Worm (Caenorhabditis elegans): Measurements from ENCODE around the gene mstr-2.
A peak's percentile ranks its signal among the peaks of the same experiment; 100 is the strongest.

mstr-2 gene

DNA sequence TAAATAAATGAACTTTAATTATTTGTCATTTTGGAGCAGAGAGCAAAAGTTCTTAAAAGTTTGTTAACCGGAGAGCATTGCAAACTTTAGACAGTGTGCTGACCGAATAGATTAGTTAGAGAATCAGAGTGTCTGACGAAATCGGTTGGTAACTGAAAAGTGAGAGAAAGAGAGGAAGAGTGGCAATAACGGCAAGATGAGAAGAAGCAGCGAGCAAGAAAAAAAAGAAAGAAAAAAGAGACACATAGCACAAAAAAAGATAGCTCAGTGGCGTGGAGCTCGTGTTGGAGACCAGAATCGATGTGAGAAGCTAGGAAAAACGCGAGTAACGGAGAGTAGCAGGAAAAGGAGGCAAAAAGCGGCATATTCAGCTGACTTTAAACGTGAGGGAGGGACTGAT lies 35.4 kb downstream of the mstr-2 start (continued):
- TF ChIP-seq aly-2 (tag; optimal IDR thresholded peaks at IDR 0.05) (no peak), R02D3.7 (tag; optimal IDR thresholded peaks at IDR 0.05) (no peak), ZK337.2 (GFP tag; IDR thresholded peaks at IDR 0.05) (no peak), egl-27 (tag; optimal IDR thresholded peaks at IDR 0.05) (no peak), zip-11 (GFP tag; IDR thresholded peaks at IDR 0.05) (no peak), jun-1 (tag; optimal IDR thresholded peaks at IDR 0.05) (no peak), lim-7 (GFP tag; IDR thresholded peaks at IDR 0.05) (no peak), nhr-76 (tag; optimal IDR thresholded peaks at IDR 0.05) (no peak)

DNA sequence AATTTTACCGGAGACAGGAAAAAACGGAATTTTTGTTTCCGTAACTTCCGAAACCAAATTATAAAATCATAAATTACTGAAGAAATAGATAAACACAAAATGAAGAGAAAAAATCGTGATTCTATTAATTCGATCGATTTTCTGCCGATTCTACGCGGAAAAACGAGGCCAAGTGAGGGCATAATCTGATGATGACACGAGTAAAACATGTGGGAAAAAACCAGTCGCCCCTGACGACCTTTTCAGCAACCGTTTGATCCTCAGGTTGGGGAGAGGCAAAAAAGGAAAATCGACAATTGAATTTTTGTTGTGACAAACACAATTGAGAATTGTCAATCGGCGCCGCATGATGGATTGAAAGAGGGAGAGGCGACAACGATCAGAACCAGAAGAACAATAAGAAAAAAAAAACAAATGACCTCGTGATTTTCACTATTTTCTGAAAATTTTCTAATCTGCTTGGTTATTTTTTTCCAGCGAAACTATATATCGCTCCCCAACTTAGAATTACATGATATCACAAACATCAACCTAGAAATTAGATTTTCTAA lies 36.1 kb downstream of the mstr-2 start:
- TF ChIP-seq aha-1 (tag) (peak; percentile 78), nhr-6 (tag; optimal IDR thresholded peaks at IDR 0.05) (no peak), mxl-3 (GFP tag; optimal IDR thresholded peaks at IDR 0.05) (peak; percentile 39), daf-16 (GFP tag; optimal IDR thresholded peaks at IDR 0.05) (no peak), daf-16 (tag; optimal IDR thresholded peaks at IDR 0.05) (peak; percentile 0), R02D3.7 (tag; optimal IDR thresholded peaks at IDR 0.05) (no peak), dmd-6 (GFP tag; IDR thresholded peaks at IDR 0.05) (peak; percentile 23; the same call in 1 of the 2 replicates), mdt-29 (GFP tag; IDR thresholded peaks at IDR 0.05) (0 out of 2 replicates have a peak, but pooled peaks have one; percentile 12), snpc-4 (tag; optimal IDR thresholded peaks at IDR 0.05) (no peak), hlh-30 (tag; optimal IDR thresholded peaks at IDR 0.05; ENCODE audit: insufficient read depth) (peak; percentile 56), daf-19 (GFP tag; conservative IDR thresholded peaks at IDR 0.05) (no peak)

DNA sequence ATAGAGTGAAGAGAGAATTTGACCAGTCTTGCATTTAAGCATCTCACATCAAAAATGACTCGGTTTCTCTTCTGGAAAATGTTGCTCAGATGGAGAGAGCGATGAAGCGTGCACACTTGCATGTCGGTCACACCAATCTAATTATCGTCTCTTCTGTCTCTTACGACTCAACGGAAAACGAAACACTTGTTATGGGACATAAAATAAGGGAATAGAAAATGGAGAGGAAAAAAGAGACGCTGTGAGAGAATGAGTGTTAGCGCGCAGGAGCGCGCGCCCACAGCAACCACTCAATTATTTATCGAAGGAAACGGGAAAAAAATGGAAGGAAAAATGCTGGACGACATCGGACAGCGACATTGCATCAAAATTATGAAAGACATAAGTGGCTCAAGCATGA lies 36.8 kb downstream of the mstr-2 start:
- TF ChIP-seq F26F4.8 (GFP tag; conservative IDR thresholded peaks at IDR 0.05): no peak
- TF ChIP-seq unc-62 (GFP tag; optimal IDR thresholded peaks at IDR 0.05 in 1 of 2): peak in 1 of 2 experiments; percentile 20
- TF ChIP-seq unc-62 (tag; optimal IDR thresholded peaks at IDR 0.05): no peak
- TF ChIP-seq hmg-1.1 (GFP tag; IDR thresholded peaks at IDR 0.05): peak; percentile 39; the same call in 1 of the 2 replicates
- TF ChIP-seq attf-4 (tag; optimal IDR thresholded peaks at IDR 0.05): no peak
- TF ChIP-seq hif-1 (tag; optimal IDR thresholded peaks at IDR 0.05): peak in 1 of 2 experiments; percentile 3
- no peak for TF ChIP-seq nhr-28 (tag; optimal IDR thresholded peaks at IDR 0.05)
- TF ChIP-seq ctbp-1 (GFP tag; IDR thresholded peaks at IDR 0.05): peak; percentile 48
- TF ChIP-seq madf-5 (GFP tag; IDR thresholded peaks at IDR 0.05): no peak
- TF ChIP-seq dpl-1 (GFP tag; optimal IDR thresholded peaks at IDR 0.05): no peak
- TF ChIP-seq F37D6.2 (tag; optimal IDR thresholded peaks at IDR 0.05): no peak
- TF ChIP-seq spr-1 (tag; optimal IDR thresholded peaks at IDR 0.05): no peak
- TF ChIP-seq egl-43 (GFP tag; IDR thresholded peaks at IDR 0.05): peak; percentile 66
- TF ChIP-seq mep-1 (tag; optimal IDR thresholded peaks at IDR 0.05): peak; percentile 33
- no peak for TF ChIP-seq ceh-62 (tag; optimal IDR thresholded peaks at IDR 0.05)
- TF ChIP-seq mdl-1 (tag; optimal IDR thresholded peaks at IDR 0.05): peak in 1 of 2 experiments; percentile 1
- TF ChIP-seq hlh-30 (tag; optimal IDR thresholded peaks at IDR 0.05; ENCODE audit: insufficient read depth): peak; percentile 53
- no peak for TF ChIP-seq ama-1 (optimal IDR thresholded peaks at IDR 0.05)
- TF ChIP-seq ceh-82 (tag; optimal IDR thresholded peaks at IDR 0.05): no peak
- TF ChIP-seq skn-1 (tag; optimal IDR thresholded peaks at IDR 0.05): no peak
- TF ChIP-seq fkh-10 (GFP tag; optimal IDR thresholded peaks at IDR 0.05): peak; percentile 66
- TF ChIP-seq Y105C5A.15 (GFP tag; IDR thresholded peaks at IDR 0.05): no peak
- TF ChIP-seq nhr-111 (GFP tag; optimal IDR thresholded peaks at IDR 0.05): no peak
- no peak for TF ChIP-seq snpc-4 (tag; optimal IDR thresholded peaks at IDR 0.05)
- TF ChIP-seq D1046.2 (GFP tag; IDR thresholded peaks at IDR 0.05): no peak
- no peak for TF ChIP-seq lim-7 (GFP tag; IDR thresholded peaks at IDR 0.05)
- peak in 1 of 2 experiments; percentile 53 for TF ChIP-seq lsy-2 (tag; optimal IDR thresholded peaks at IDR 0.05)
- TF ChIP-seq aha-1 (tag): no peak
- TF ChIP-seq vab-7 (GFP tag; IDR thresholded peaks at IDR 0.05): peak; percentile 39; the same call in 1 of the 2 replicates
- 0 out of 2 replicates have a peak, but pooled peaks have one; percentile 31 for TF ChIP-seq T26A8.4 (GFP tag; IDR thresholded peaks at IDR 0.05)
- TF ChIP-seq aly-2 (tag; optimal IDR thresholded peaks at IDR 0.05): no peak

All from whole organism, L4 larva.